Worm (Caenorhabditis elegans) whole organism, L4 larva: Measurements from ENCODE around the gene grl-27.

ENCODE experiments used
- D1046.2 ChIP-seq: fragments of 200-800 bp; sonication (Bioruptor generic); IDR thresholded peaks from 2 replicates; pipeline ENCODE4 v1.3.6; 2022; ENCODE audit warnings: missing genetic modification characterization, missing compliant biosample characterization
- R02D3.7 ChIP-seq: fragments of 150-350 bp; sonication (generic microtip); optimal IDR thresholded peaks from 3 replicates; lab custom pipeline; 2014; ENCODE audit warnings: missing biosample characterization, missing genetic modification characterization
- T20F7.1 ChIP-seq: fragments of 200-800 bp; sonication (Bioruptor generic); optimal IDR thresholded peaks from 2 replicates; lab custom pipeline; 2018; ENCODE audit warnings: mild to moderate bottlenecking, missing genetic modification characterization, missing compliant biosample characterization
- T26A8.4 ChIP-seq: fragments of 200-800 bp; sonication (Bioruptor generic); IDR thresholded peaks from 2 replicates; pipeline ENCODE4 v1.3.6; 2022; ENCODE audit warnings: missing genetic modification characterization, missing compliant biosample characterization
- Y75B8A.6 ChIP-seq: fragments of 200-800 bp; sonication (Bioruptor generic); IDR thresholded peaks from 2 replicates; pipeline ENCODE4 v1.3.6; 2022; ENCODE audit warnings: missing genetic modification reagents, missing genetic modification characterization, missing compliant biosample characterization
- ZK546.5 ChIP-seq, 2 experiments: sonication (generic microtip); optimal IDR thresholded peaks; 2 replicates each; lab custom pipeline; 2017; ENCODE audit warnings: missing biosample characterization in 2 of 2, missing genetic modification characterization in 2 of 2
- aha-1 ChIP-seq: fragments of 150-350 bp; peaks from one replicate; lab custom pipeline; 2014; ENCODE audit warnings: missing biosample characterization, missing genetic modification characterization
- aly-2 ChIP-seq: sonication (generic microtip); optimal IDR thresholded peaks from 2 replicates; lab custom pipeline; 2018; ENCODE audit warnings: missing biosample characterization, missing genetic modification characterization
- ama-1 ChIP-seq: fragments of 150-350 bp; optimal IDR thresholded peaks from 2 replicates; lab custom pipeline; 2014; ENCODE audit warnings: inconsistent platforms, mixed read lengths
- arid-1 ChIP-seq: fragments of 200-800 bp; sonication (Bioruptor generic); conservative IDR thresholded peaks from 2 replicates; pipeline ENCODE4 v1.3.6; 2022; ENCODE audit warnings: missing genetic modification reagents, missing genetic modification characterization, missing compliant biosample characterization
- attf-4 ChIP-seq: sonication (generic microtip); optimal IDR thresholded peaks from 3 replicates; lab custom pipeline; 2017; ENCODE audit warnings: missing biosample characterization, missing genetic modification characterization
- daf-16 ChIP-seq, 3 experiments: sonication (generic microtip); optimal IDR thresholded peaks; 2 replicates each; lab custom pipeline; 2016 to 2017; ENCODE audit warnings: missing genetic modification characterization in 3 of 3, missing genetic modification reagents in 3 of 3, mild to moderate bottlenecking in 2 of 3, missing compliant biosample characterization in 2 of 3, missing biosample characterization in 1 of 3, moderate library complexity in 1 of 3
- daf-8 ChIP-seq: fragments of 200-800 bp; sonication (Bioruptor generic); IDR thresholded peaks from 2 replicates; pipeline ENCODE4 v1.3.6; 2022; ENCODE audit warnings: missing genetic modification characterization, missing compliant biosample characterization
- dmd-6 ChIP-seq: fragments of 200-800 bp; sonication (Bioruptor generic); IDR thresholded peaks from 2 replicates; pipeline ENCODE4 v1.3.6; 2022; ENCODE audit warnings: missing genetic modification reagents, missing genetic modification characterization, missing compliant biosample characterization
- dpl-1 ChIP-seq: fragments of 150-350 bp; optimal IDR thresholded peaks from 2 replicates; lab custom pipeline; 2014; ENCODE audit warnings: missing biosample characterization, missing genetic modification reagents, missing genetic modification characterization
- duxl-1 ChIP-seq: sonication (generic microtip); optimal IDR thresholded peaks from 2 replicates; lab custom pipeline; 2016; ENCODE audit warnings: mild to moderate bottlenecking, missing genetic modification characterization, moderate library complexity, missing compliant biosample characterization; ENCODE audit not compliant: poor library complexity
- egl-27 ChIP-seq: sonication (generic microtip); optimal IDR thresholded peaks from 3 replicates; lab custom pipeline; 2017; ENCODE audit warnings: missing biosample characterization, missing genetic modification reagents, missing genetic modification characterization
- hlh-30 ChIP-seq: sonication (generic microtip); optimal IDR thresholded peaks from 2 replicates; lab custom pipeline; 2017; ENCODE audit warnings: antibody characterized with exemption, mild to moderate bottlenecking, missing genetic modification characterization, missing compliant biosample characterization; ENCODE audit not compliant: insufficient read depth
- hmg-1.1 ChIP-seq: fragments of 200-800 bp; sonication (Bioruptor generic); IDR thresholded peaks from 2 replicates; pipeline ENCODE4 v1.3.6; 2022; ENCODE audit warnings: missing genetic modification reagents, missing genetic modification characterization, missing compliant biosample characterization
- lin-39 ChIP-seq: fragments of 150-350 bp; optimal IDR thresholded peaks from 2 replicates; lab custom pipeline; 2014; ENCODE audit warnings: missing biosample characterization, missing genetic modification reagents, missing genetic modification characterization
- lsy-2 ChIP-seq, 2 experiments: fragments of 150-350 bp in 1 of 2; sonication (generic microtip) in 1 of 2; optimal IDR thresholded peaks; 2 replicates each; lab custom pipeline; 2014 to 2017; ENCODE audit warnings: missing biosample characterization in 2 of 2, missing genetic modification characterization in 2 of 2
- madf-9 ChIP-seq: fragments of 200-800 bp; sonication (Bioruptor generic); conservative IDR thresholded peaks from 2 replicates; pipeline ENCODE4 v1.3.6; 2022; ENCODE audit warnings: missing genetic modification reagents, missing genetic modification characterization, missing compliant biosample characterization
- mdl-1 ChIP-seq, 2 experiments: fragments of 150-350 bp in 1 of 2; sonication (generic microtip) in 1 of 2; optimal IDR thresholded peaks; 2 replicates each; lab custom pipeline; 2014 to 2017; ENCODE audit warnings: missing biosample characterization in 2 of 2, missing genetic modification characterization in 2 of 2
- mxl-3 ChIP-seq: fragments of 200-800 bp; sonication (Bioruptor generic); optimal IDR thresholded peaks from 2 replicates; lab custom pipeline; 2018; ENCODE audit warnings: mild to moderate bottlenecking, missing genetic modification characterization, missing compliant biosample characterization
- nhr-111 ChIP-seq: fragments of 200-800 bp; sonication (Bioruptor generic); optimal IDR thresholded peaks from 2 replicates; lab custom pipeline; 2018; ENCODE audit warnings: mild to moderate bottlenecking, missing genetic modification characterization, missing compliant biosample characterization
- nhr-28 ChIP-seq: fragments of 150-350 bp; optimal IDR thresholded peaks from 2 replicates; lab custom pipeline; 2014; ENCODE audit warnings: missing biosample characterization, missing genetic modification characterization
- nhr-42 ChIP-seq: fragments of 200-800 bp; sonication (Bioruptor generic); IDR thresholded peaks from 2 replicates; pipeline ENCODE4 v1.3.6; 2022; ENCODE audit warnings: missing genetic modification characterization, missing compliant biosample characterization
- nhr-48 ChIP-seq: sonication (generic microtip); optimal IDR thresholded peaks from 2 replicates; lab custom pipeline; 2016; ENCODE audit warnings: mild to moderate bottlenecking, missing genetic modification characterization, missing compliant biosample characterization
- nhr-6 ChIP-seq: fragments of 150-350 bp; optimal IDR thresholded peaks from 2 replicates; lab custom pipeline; 2014; ENCODE audit warnings: missing biosample characterization, missing genetic modification characterization
- nhr-77 ChIP-seq: fragments of 150-350 bp; optimal IDR thresholded peaks from 2 replicates; lab custom pipeline; 2014; ENCODE audit warnings: missing biosample characterization, missing genetic modification characterization
- set-16 ChIP-seq: fragments of 200-800 bp; sonication (Bioruptor generic); IDR thresholded peaks from 2 replicates; pipeline ENCODE4 v1.3.6; 2022; ENCODE audit warnings: missing genetic modification reagents, missing genetic modification characterization, missing compliant biosample characterization
- unc-62 ChIP-seq, 3 experiments: fragments of 150-350 bp in 1 of 3; sonication (generic microtip); optimal IDR thresholded peaks in 2 of 3; peaks in 1 of 3; 1 replicate in 1 of 3; 2 replicates in 2 of 3; lab custom pipeline; 2014 to 2017; ENCODE audit warnings: missing biosample characterization in 3 of 3, missing genetic modification characterization in 3 of 3, missing genetic modification reagents in 3 of 3, missing genotype in 1 of 3
- zfp-2 ChIP-seq: sonication (generic microtip); optimal IDR thresholded peaks from 2 replicates; lab custom pipeline; 2016; ENCODE audit warnings: mild to moderate bottlenecking, missing genetic modification characterization, missing compliant biosample characterization
- ztf-11 ChIP-seq: fragments of 150-350 bp; optimal IDR thresholded peaks from 2 replicates; lab custom pipeline; 2014; ENCODE audit warnings: missing biosample characterization, missing genetic modification characterization

Gene grl-27

ce11 chrV:3614397-3614796 is 38.7 kb upstream of the grl-27 start, which contains the start of gene T22F3.11:
Gene T22F3.11 (minus strand): TSS chrV:3614553.
- TF ChIP-seq mxl-3 (GFP tag; lab: Kevin White, UChicago) (no peak), lin-39 (tag; lab: Kevin White, UChicago) (no peak), nhr-28 (peak; percentile 78), T20F7.1 (GFP tag; lab: Kevin White, UChicago) (no peak), zfp-2 (no peak), set-16 (no peak), aly-2 (tag; lab: Kevin White, UChicago) (no peak), Y75B8A.6 (no peak), ama-1 (lab: Kevin White, UChicago) (no peak), hlh-30 (tag; lab: Kevin White, UChicago) (no peak), aha-1 (tag; lab: Kevin White, UChicago) (peak; percentile 56), R02D3.7 (tag; lab: Kevin White, UChicago) (no peak), hmg-1.1 (no peak), nhr-111 (GFP tag; lab: Kevin White, UChicago) (no peak), nhr-48 (tag; lab: Kevin White, UChicago) (no peak)
- TF ChIP-seq, all 104 proteins: peak for 2

ce11 chrV:3613042-3613441 is 37.4 kb upstream of the grl-27 start:
- no peak for TF ChIP-seq ama-1 (lab: Kevin White, UChicago)
- TF ChIP-seq set-16 = peak; percentile 61
- no peak for TF ChIP-seq D1046.2
- TF ChIP-seq unc-62 (GFP tag; optimal IDR thresholded peaks at IDR 0.05 in 1 of 2; lab: Kevin White, UChicago) = peak in 1 of 2 experiments; percentile 13
- no peak for TF ChIP-seq unc-62 (tag; optimal IDR thresholded peaks at IDR 0.05; lab: Kevin White, UChicago)
- TF ChIP-seq egl-27 = no peak
- no peak for TF ChIP-seq attf-4 (tag; lab: Kevin White, UChicago)
- no peak for TF ChIP-seq ztf-11
- no peak for TF ChIP-seq madf-9 (GFP tag; lab: Robert Waterston, UW)
- TF ChIP-seq nhr-6 (tag; lab: Kevin White, UChicago) = no peak
- TF ChIP-seq daf-8 = no peak
- no peak for TF ChIP-seq Y75B8A.6
- no peak for TF ChIP-seq T26A8.4 (GFP tag; lab: Robert Waterston, UW)
- TF ChIP-seq dpl-1 (GFP tag; lab: Kevin White, UChicago) = no peak

ce11 chrV:3611654-3612053 is 36.0 kb upstream of the grl-27 start, which contains the start of gene T22F3.10:
Gene T22F3.10 (minus strand): TSS chrV:3611754.
- TF ChIP-seq set-16 (no peak), ZK546.5 (tag; optimal IDR thresholded peaks at IDR 0.05; lab: Kevin White, UChicago) (no peak), nhr-28 (no peak), nhr-42 (GFP tag; lab: Robert Waterston, UW) (no peak), daf-16 (GFP tag; optimal IDR thresholded peaks at IDR 0.05; lab: Kevin White, UChicago) (no peak), daf-16 (tag; optimal IDR thresholded peaks at IDR 0.05; lab: Kevin White, UChicago) (no peak)
- TF ChIP-seq, all 104 proteins: peak for 0

ce11 chrV:3610709-3611108 is 35.0 kb upstream of the grl-27 start:
- TF ChIP-seq mxl-3 (GFP tag; lab: Kevin White, UChicago) = peak; percentile 81
- TF ChIP-seq duxl-1 (tag; lab: Kevin White, UChicago) = no peak
- peak; percentile 93 for TF ChIP-seq nhr-28
- peak; percentile 64 for TF ChIP-seq dmd-6
- no peak for TF ChIP-seq arid-1 (GFP tag; lab: Robert Waterston, UW)
- TF ChIP-seq hlh-30 (tag; lab: Kevin White, UChicago) = peak; percentile 35
- no peak for TF ChIP-seq nhr-77
- peak in 1 of 2 experiments; percentile 40 for TF ChIP-seq mdl-1 (tag; optimal IDR thresholded peaks at IDR 0.05; lab: Kevin White, UChicago)

ce11 chrV:3606391-3606790 is 30.7 kb upstream of the grl-27 start:
- peak; percentile 7 for TF ChIP-seq hlh-30 (tag; lab: Kevin White, UChicago)
- TF ChIP-seq lsy-2 (tag; optimal IDR thresholded peaks at IDR 0.05; lab: Kevin White, UChicago) = no peak
- peak; percentile 80 for TF ChIP-seq nhr-28
